Worm (Caenorhabditis elegans) whole organism, young adult: ENCODE results near the gene C08D8.1.

ENCODE experiments used
- B0261.1 ChIP-seq: sonication (generic microtip); optimal IDR thresholded peaks from 2 replicates; lab custom pipeline; 2016; ENCODE audit warnings: mild to moderate bottlenecking, missing genetic modification characterization, moderate library complexity, missing compliant biosample characterization
- C06A6.2 ChIP-seq: fragments of 200-800 bp; sonication (Bioruptor generic); conservative IDR thresholded peaks from 2 replicates; pipeline ENCODE4 v1.3.6; 2022; ENCODE audit warnings: missing genetic modification characterization, missing compliant biosample characterization
- C17E4.6 ChIP-seq: fragments of 200-800 bp; sonication (Bioruptor generic); IDR thresholded peaks from 2 replicates; pipeline ENCODE4 v1.3.6; 2022; ENCODE audit warnings: missing genetic modification reagents, missing genetic modification characterization, missing compliant biosample characterization
- D2030.7 ChIP-seq: fragments of 200-800 bp; sonication (Bioruptor generic); IDR thresholded peaks from 2 replicates; pipeline ENCODE4 v1.3.6; 2022; ENCODE audit warnings: missing genetic modification reagents, missing genetic modification characterization, missing compliant biosample characterization
- F23B12.7 ChIP-seq: sonication (generic microtip); optimal IDR thresholded peaks from 2 replicates; lab custom pipeline; 2017; ENCODE audit warnings: missing genetic modification characterization, mild to moderate bottlenecking, missing compliant biosample characterization, antibody characterized with exemption, moderate library complexity; ENCODE audit not compliant: insufficient read depth
- F52B5.7 ChIP-seq: sonication (generic microtip); optimal IDR thresholded peaks from 2 replicates; lab custom pipeline; 2016; ENCODE audit warnings: mild to moderate bottlenecking, missing genetic modification characterization, missing compliant biosample characterization
- F55B11.4 ChIP-seq: sonication (generic microtip); optimal IDR thresholded peaks from 2 replicates; lab custom pipeline; 2016; ENCODE audit warnings: missing compliant biosample characterization, missing genetic modification characterization, borderline replicate concordance; ENCODE audit not compliant: insufficient read depth
- K11D2.4 ChIP-seq: fragments of 200-800 bp; sonication (Bioruptor generic); IDR thresholded peaks from 2 replicates; pipeline ENCODE4 v1.3.6; 2022; ENCODE audit warnings: missing genetic modification reagents, missing genetic modification characterization, missing compliant biosample characterization
- K12H6.12 ChIP-seq: fragments of 200-800 bp; sonication (Bioruptor generic); optimal IDR thresholded peaks from 2 replicates; lab custom pipeline; 2018; ENCODE audit warnings: mild to moderate bottlenecking, missing genetic modification characterization, missing compliant biosample characterization
- T26A5.8 ChIP-seq: sonication (generic microtip); optimal IDR thresholded peaks from 2 replicates; lab custom pipeline; 2016; ENCODE audit warnings: missing genetic modification characterization, missing compliant biosample characterization
- Y53F4B.3 ChIP-seq: fragments of 200-800 bp; sonication (Bioruptor generic); IDR thresholded peaks from 2 replicates; pipeline ENCODE4 v1.3.6; 2022; ENCODE audit warnings: missing genetic modification reagents, missing genetic modification characterization, missing compliant biosample characterization
- Y56A3A.18 ChIP-seq: fragments of 200-800 bp; sonication (Bioruptor generic); IDR thresholded peaks from 2 replicates; pipeline ENCODE4 v1.3.6; 2022; ENCODE audit warnings: missing genetic modification reagents, missing genetic modification characterization, missing compliant biosample characterization
- ZK185.1 ChIP-seq: sonication (generic microtip); optimal IDR thresholded peaks from 2 replicates; lab custom pipeline; 2016; ENCODE audit warnings: mild to moderate bottlenecking, missing genetic modification characterization, missing compliant biosample characterization; ENCODE audit not compliant: poor library complexity, severe bottlenecking
- akir-1 ChIP-seq: fragments of 200-800 bp; sonication (Bioruptor generic); optimal IDR thresholded peaks from 2 replicates; lab custom pipeline; 2018; ENCODE audit warnings: mild to moderate bottlenecking, missing genetic modification characterization, moderate library complexity, missing compliant biosample characterization
- attf-3 ChIP-seq: fragments of 200-800 bp; sonication (Bioruptor generic); conservative IDR thresholded peaks from 2 replicates; pipeline ENCODE4 v1.3.6; 2022; ENCODE audit warnings: missing genetic modification reagents, missing genetic modification characterization, missing compliant biosample characterization
- attf-6 ChIP-seq: fragments of 200-800 bp; sonication (Bioruptor generic); IDR thresholded peaks from 2 replicates; pipeline ENCODE4 v1.3.6; 2022; ENCODE audit warnings: missing genetic modification reagents, missing genetic modification characterization, missing compliant biosample characterization
- ccch-3 ChIP-seq: fragments of 200-800 bp; sonication (Bioruptor generic); optimal IDR thresholded peaks from 2 replicates; lab custom pipeline; 2018; ENCODE audit warnings: mild to moderate bottlenecking, missing genetic modification characterization, missing compliant biosample characterization
- cebp-1 ChIP-seq, 2 experiments: fragments of 200-800 bp in 1 of 2; sonication (Bioruptor generic) in 1 of 2; sonication (generic microtip) in 1 of 2; IDR thresholded peaks in 1 of 2; optimal IDR thresholded peaks in 1 of 2; 2 replicates each; pipeline versions ENCODE4 v1.3.6 to Lab custom; 2017 to 2022; ENCODE audit warnings: missing compliant biosample characterization in 2 of 2, missing genetic modification characterization in 2 of 2, mild to moderate bottlenecking in 1 of 2, missing genetic modification reagents in 1 of 2, moderate library complexity in 1 of 2
- cebp-2 ChIP-seq: fragments of 200-800 bp; sonication (Bioruptor generic); IDR thresholded peaks from 2 replicates; pipeline ENCODE4 v1.3.6; 2022; ENCODE audit warnings: missing genetic modification characterization, missing compliant biosample characterization
- ceh-79 ChIP-seq: sonication (generic microtip); optimal IDR thresholded peaks from 2 replicates; lab custom pipeline; 2017; ENCODE audit warnings: mild to moderate bottlenecking, missing genetic modification characterization, missing compliant biosample characterization
- egl-18 ChIP-seq: fragments of 200-800 bp; sonication (Bioruptor generic); IDR thresholded peaks from 2 replicates; pipeline ENCODE4 v1.3.6; 2022; ENCODE audit warnings: missing genetic modification reagents, missing genetic modification characterization, missing compliant biosample characterization
- ets-4 ChIP-seq: fragments of 200-800 bp; sonication (Bioruptor generic); optimal IDR thresholded peaks from 2 replicates; lab custom pipeline; 2018; ENCODE audit warnings: mild to moderate bottlenecking, missing genetic modification characterization, missing compliant biosample characterization
- fkh-3 ChIP-seq: sonication (generic microtip); optimal IDR thresholded peaks from 2 replicates; lab custom pipeline; 2016; ENCODE audit warnings: mild to moderate bottlenecking, missing genetic modification characterization, missing compliant biosample characterization
- let-607 ChIP-seq, 2 experiments: fragments of 200-800 bp in 1 of 2; sonication (Bioruptor generic) in 1 of 2; sonication (generic microtip) in 1 of 2; optimal IDR thresholded peaks; 2 replicates each; lab custom pipeline; 2016 to 2018; ENCODE audit warnings: mild to moderate bottlenecking in 2 of 2, missing compliant biosample characterization in 2 of 2, missing genetic modification characterization in 2 of 2, moderate library complexity in 2 of 2, missing genotype in 1 of 2
- lin-35 ChIP-seq, 3 experiments: fragments of 150-350 bp in 2 of 3; sonication (generic microtip) in 1 of 3; optimal IDR thresholded peaks; 2 replicates each; lab custom pipeline; 2014 to 2018; ENCODE audit warnings: missing biosample characterization in 3 of 3, missing genetic modification characterization in 3 of 3, missing genetic modification reagents in 3 of 3
- lir-1 ChIP-seq: fragments of 200-800 bp; sonication (Bioruptor generic); conservative IDR thresholded peaks from 2 replicates; pipeline ENCODE4 v1.3.6; 2022; ENCODE audit warnings: missing genetic modification reagents, missing genetic modification characterization, missing compliant biosample characterization
- lsl-1 ChIP-seq: fragments of 200-800 bp; sonication (Bioruptor generic); optimal IDR thresholded peaks from 2 replicates; lab custom pipeline; 2018; ENCODE audit warnings: mild to moderate bottlenecking, missing genetic modification characterization, moderate library complexity, missing compliant biosample characterization
- mxl-1 ChIP-seq: sonication (generic microtip); optimal IDR thresholded peaks from 2 replicates; lab custom pipeline; 2016; ENCODE audit warnings: missing genetic modification characterization, missing compliant biosample characterization
- nhr-179 ChIP-seq: sonication (generic microtip); optimal IDR thresholded peaks from 2 replicates; lab custom pipeline; 2016; ENCODE audit warnings: mild to moderate bottlenecking, missing genetic modification characterization, missing compliant biosample characterization
- nhr-27 ChIP-seq: fragments of 200-800 bp; sonication (Bioruptor generic); optimal IDR thresholded peaks from 2 replicates; lab custom pipeline; 2018; ENCODE audit warnings: mild to moderate bottlenecking, missing genetic modification characterization, moderate library complexity, missing compliant biosample characterization
- nhr-80 ChIP-seq: sonication (generic microtip); optimal IDR thresholded peaks from 2 replicates; lab custom pipeline; 2016; ENCODE audit warnings: missing genetic modification characterization, missing compliant biosample characterization
- nhr-90 ChIP-seq: sonication (generic microtip); optimal IDR thresholded peaks from 2 replicates; lab custom pipeline; 2016; ENCODE audit warnings: missing genotype, mild to moderate bottlenecking, missing genetic modification characterization, missing compliant biosample characterization
- pha-4 ChIP-seq: fragments of 150-350 bp; sonication (generic microtip); optimal IDR thresholded peaks from 2 replicates; lab custom pipeline; 2014; ENCODE audit warnings: missing biosample characterization, missing genetic modification reagents, missing genetic modification characterization
- rec-8 ChIP-seq, 2 experiments: sonication (generic microtip); optimal IDR thresholded peaks; 2 replicates each; lab custom pipeline; 2016; ENCODE audit warnings: mild to moderate bottlenecking in 2 of 2, missing genetic modification characterization in 2 of 2, missing genetic modification reagents in 2 of 2, missing genotype in 2 of 2, missing biosample characterization in 1 of 2, missing compliant biosample characterization in 1 of 2, moderate library complexity in 1 of 2
- rpc-1 ChIP-seq, 2 experiments: fragments of 150-350 bp in 1 of 2; sonication (generic microtip) in 1 of 2; optimal IDR thresholded peaks; 2 replicates each; lab custom pipeline; 2014 to 2018; ENCODE audit warnings: missing biosample characterization in 1 of 2, missing genetic modification characterization in 1 of 2, missing genetic modification reagents in 1 of 2, missing genotype in 1 of 2
- sea-2 ChIP-seq: fragments of 200-800 bp; sonication (Bioruptor generic); IDR thresholded peaks from 2 replicates; pipeline ENCODE4 v1.3.6; 2022; ENCODE audit warnings: missing genetic modification characterization, missing compliant biosample characterization
- snpc-3.4 ChIP-seq: sonication (generic microtip); optimal IDR thresholded peaks from 2 replicates; lab custom pipeline; 2017; ENCODE audit warnings: missing genetic modification characterization, mild to moderate bottlenecking, missing compliant biosample characterization, antibody characterized with exemption, moderate library complexity, missing genotype, missing genetic modification reagents
- tlf-1 ChIP-seq: fragments of 200-800 bp; sonication (Bioruptor generic); optimal IDR thresholded peaks from 2 replicates; lab custom pipeline; 2018; ENCODE audit warnings: mild to moderate bottlenecking, missing genetic modification characterization, missing compliant biosample characterization
- unc-62 ChIP-seq: fragments of 150-350 bp; optimal IDR thresholded peaks from 2 replicates; lab custom pipeline; 2014; ENCODE audit warnings: missing biosample characterization, missing genetic modification reagents, missing genetic modification characterization
- ztf-18 ChIP-seq: sonication (generic microtip); optimal IDR thresholded peaks from 2 replicates; lab custom pipeline; 2016; ENCODE audit warnings: missing genotype, mild to moderate bottlenecking, missing genetic modification characterization, missing compliant biosample characterization
- ztf-3 ChIP-seq: fragments of 200-800 bp; sonication (Bioruptor generic); optimal IDR thresholded peaks from 2 replicates; lab custom pipeline; 2018; ENCODE audit warnings: mild to moderate bottlenecking, missing genetic modification characterization, missing compliant biosample characterization
- ztf-6 ChIP-seq: fragments of 200-800 bp; sonication (Bioruptor generic); IDR thresholded peaks from 2 replicates; pipeline ENCODE4 v1.3.6; 2022; ENCODE audit warnings: missing genetic modification reagents, missing genetic modification characterization, missing compliant biosample characterization

C08D8.1 gene

ce11 chrV:8375419-8375818, 29.9 kb downstream of the C08D8.1 start, which contains the start of gene F38E1.10:
F38E1.10 (minus strand) TSS chrV:8375519.
- TF ChIP-seq snpc-3.4 (tag; lab: Kevin White, UChicago) (no peak), attf-3 (GFP tag; lab: Robert Waterston, UW) (no peak), nhr-90 (no peak), nhr-27 (tag; lab: Kevin White, UChicago) (no peak), attf-6 (no peak), egl-18 (GFP tag; lab: Robert Waterston, UW) (no peak), lin-35 (GFP tag; optimal IDR thresholded peaks at IDR 0.05; lab: Kevin White, UChicago) (no peak), ccch-3 (no peak), ztf-6 (GFP tag; lab: Robert Waterston, UW) (no peak), T26A5.8 (tag; lab: Kevin White, UChicago) (no peak), rpc-1 (optimal IDR thresholded peaks at IDR 0.05; lab: Kevin White, UChicago) (no peak), rpc-1 (tag; optimal IDR thresholded peaks at IDR 0.05; lab: Kevin White, UChicago) (no peak), unc-62 (GFP tag; lab: Kevin White, UChicago) (no peak), Y56A3A.18 (GFP tag; lab: Robert Waterston, UW) (no peak), K12H6.12 (no peak), ets-4 (GFP tag; lab: Kevin White, UChicago) (no peak), ztf-18 (tag; lab: Kevin White, UChicago) (no peak), cebp-2 (GFP tag; lab: Robert Waterston, UW) (no peak)

DNA sequence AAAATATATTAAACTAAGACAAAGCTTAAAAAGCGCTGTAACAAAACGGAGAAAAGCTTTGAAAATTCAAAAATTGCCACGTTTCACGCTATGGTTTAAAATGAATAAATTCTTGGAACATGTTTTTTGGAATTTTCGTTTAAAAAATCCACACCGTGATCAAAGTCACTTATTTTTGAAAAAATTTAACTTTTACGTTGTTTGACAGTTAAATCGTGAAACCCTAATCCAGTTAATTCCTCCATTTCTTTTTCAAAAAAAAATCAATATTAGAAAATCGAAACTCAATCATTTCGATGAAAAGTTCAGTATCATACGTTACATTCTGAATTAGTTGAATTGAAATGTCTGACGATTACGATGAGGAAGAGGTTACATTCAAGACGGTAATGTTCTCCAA, 30.3 kb downstream of the C08D8.1 start, which contains the start of gene F38E1.3:
Gene F38E1.3, plus strand, starts transcription at position 301 of the 400 bp plus-strand sequence.
- TF ChIP-seq rec-8 (tag; optimal IDR thresholded peaks at IDR 0.05; lab: Kevin White, UChicago) (no peak), F52B5.7 (tag; lab: Kevin White, UChicago) (no peak), B0261.1 (tag; lab: Kevin White, UChicago) (no peak), akir-1 (GFP tag; lab: Kevin White, UChicago) (no peak), ceh-79 (tag; lab: Kevin White, UChicago) (no peak), lsl-1 (GFP tag; lab: Kevin White, UChicago) (no peak), let-607 (tag; optimal IDR thresholded peaks at IDR 0.05; lab: Kevin White, UChicago) (no peak), tlf-1 (no peak), nhr-80 (tag; lab: Kevin White, UChicago) (no peak), sea-2 (GFP tag; lab: Robert Waterston, UW) (no peak), C06A6.2 (GFP tag; lab: Robert Waterston, UW) (no peak), nhr-179 (tag; lab: Kevin White, UChicago) (no peak), C17E4.6 (no peak)

DNA sequence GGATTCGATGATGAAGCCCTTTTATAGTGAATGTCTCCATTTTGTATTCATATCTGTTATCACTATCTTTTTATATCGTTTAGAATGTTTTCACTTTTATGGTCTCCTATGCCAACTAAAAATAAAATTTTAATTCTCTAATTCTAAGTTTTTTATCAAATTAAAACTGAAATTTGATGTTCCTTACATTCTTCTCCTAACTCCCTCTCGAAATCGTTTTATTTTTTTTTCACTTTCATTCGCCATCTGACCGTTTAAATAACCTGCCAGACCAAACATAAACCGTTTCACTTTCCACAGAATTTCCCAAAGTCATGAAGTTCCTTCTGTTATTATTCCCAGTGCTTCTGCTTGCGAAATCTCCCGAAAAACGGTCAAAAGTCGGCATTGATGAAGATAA, 33.6 kb downstream of the C08D8.1 start, which contains the start of gene F52E1.5:
Gene F52E1.5, plus strand, starts transcription at position 301 of the 400 bp plus-strand sequence.
- TF ChIP-seq B0261.1 (tag; lab: Kevin White, UChicago) (no peak), lir-1 (GFP tag; lab: Robert Waterston, UW) (no peak), T26A5.8 (tag; lab: Kevin White, UChicago) (no peak), K11D2.4 (GFP tag; lab: Robert Waterston, UW) (no peak), Y53F4B.3 (GFP tag; lab: Robert Waterston, UW) (no peak)

- TF ChIP-seq F23B12.7 (tag; lab: Kevin White, UChicago), result no peak
- no peak for TF ChIP-seq F55B11.4 (tag; lab: Kevin White, UChicago)
- no peak for TF ChIP-seq ZK185.1 (tag; lab: Kevin White, UChicago)
- TF ChIP-seq akir-1 (GFP tag; lab: Kevin White, UChicago), result no peak
- no peak for TF ChIP-seq K12H6.12
- TF ChIP-seq cebp-1 (GFP tag; IDR thresholded peaks at IDR 0.05; lab: Robert Waterston, UW), result no peak
- TF ChIP-seq cebp-1 (tag; optimal IDR thresholded peaks at IDR 0.05; lab: Kevin White, UChicago), result no peak
- no peak for TF ChIP-seq fkh-3
- no peak for TF ChIP-seq mxl-1
- TF ChIP-seq attf-6, result no peak
- no peak for TF ChIP-seq B0261.1 (tag; lab: Kevin White, UChicago)
- no peak for TF ChIP-seq pha-4 (tag; lab: Kevin White, UChicago)
- no peak for TF ChIP-seq cebp-2 (GFP tag; lab: Robert Waterston, UW)
- no peak for TF ChIP-seq D2030.7 (GFP tag; lab: Robert Waterston, UW)
- no peak for TF ChIP-seq ztf-3 (GFP tag; lab: Kevin White, UChicago)
These were observed 34.5 kb downstream of the C08D8.1 start for ce11 chrV:8380076-8380475.
